Worm (Caenorhabditis elegans) whole organism, L4/young adult: ENCODE data around the gene C33G8.13.
"Not testable (repeated sequence)": the region's sequence is repeated elsewhere in the genome, so short reads cannot be mapped to it uniquely, and the experiment has no call there.

Experiments
- W03F9.2 ChIP-seq: fragments of 150-350 bp; optimal IDR thresholded peaks from 2 replicates; lab custom pipeline; 2014; ENCODE audit warnings: missing biosample characterization, missing genetic modification characterization
- dao-5 ChIP-seq: sonication (generic microtip); optimal IDR thresholded peaks from 2 replicates; lab custom pipeline; 2016; ENCODE audit warnings: missing genotype, missing genetic modification characterization, moderate library complexity, missing compliant biosample characterization
- him-1 ChIP-seq: sonication (generic microtip); optimal IDR thresholded peaks from 2 replicates; lab custom pipeline; 2016; ENCODE audit warnings: missing genotype, missing genetic modification reagents, missing genetic modification characterization, missing compliant biosample characterization

ce11 chrV:7062790-7063189 lies 47.0 kb upstream of the C33G8.13 start, which contains the start of gene tmem-258:
- TF ChIP-seq him-1; W03F9.2 (tag; lab: Kevin White, UChicago); dao-5: not testable (repeated sequence)
